Fruit fly (Drosophila melanogaster): ENCODE data around the gene mRpL13.

dm6 chr2L:18896371-18896770 lies 37.3 kb upstream of the mRpL13 start:
- no peak for TF ChIP-seq CTCF (optimal IDR thresholded peaks at IDR 0.05)
- no peak for TF ChIP-seq CG8478 (optimal IDR thresholded peaks at IDR 0.05)
